Worm (Caenorhabditis elegans) whole organism, L3 larva: ENCODE measurements around the gene C47E8.3.

ENCODE experiments used
- R02D3.7 ChIP-seq: fragments of 150-350 bp; optimal IDR thresholded peaks from 2 replicates; lab custom pipeline; 2014; ENCODE audit warnings: missing biosample characterization, missing genetic modification characterization
- ZK546.5 ChIP-seq: sonication (generic microtip); optimal IDR thresholded peaks from 2 replicates; lab custom pipeline; 2017; ENCODE audit warnings: missing biosample characterization, missing genetic modification characterization
- aly-2 ChIP-seq: fragments of 150-350 bp; optimal IDR thresholded peaks from 2 replicates; lab custom pipeline; 2014; ENCODE audit warnings: missing biosample characterization, missing genetic modification characterization
- ceh-16 ChIP-seq: sonication (generic microtip); optimal IDR thresholded peaks from 2 replicates; lab custom pipeline; 2017; ENCODE audit warnings: missing biosample characterization, missing genetic modification characterization
- ceh-28 ChIP-seq: fragments of 150-350 bp; optimal IDR thresholded peaks from 2 replicates; lab custom pipeline; 2014; ENCODE audit warnings: missing biosample characterization, missing genetic modification reagents, missing genetic modification characterization
- ceh-82 ChIP-seq: fragments of 150-350 bp; optimal IDR thresholded peaks from 2 replicates; lab custom pipeline; 2014; ENCODE audit warnings: missing biosample characterization, missing genetic modification characterization
- ceh-9 ChIP-seq: sonication (generic microtip); optimal IDR thresholded peaks from 2 replicates; lab custom pipeline; 2018; ENCODE audit warnings: missing biosample characterization, missing genetic modification characterization
- egl-5 ChIP-seq: fragments of 150-350 bp; optimal IDR thresholded peaks from 2 replicates; lab custom pipeline; 2017; ENCODE audit warnings: missing biosample characterization, missing genetic modification reagents, missing genetic modification characterization, inconsistent platforms
- elt-2 ChIP-seq: sonication (generic microtip); optimal IDR thresholded peaks from 2 replicates; lab custom pipeline; 2016; ENCODE audit warnings: missing genetic modification reagents, mild to moderate bottlenecking, missing genetic modification characterization, missing compliant biosample characterization
- eor-1 ChIP-seq, 2 experiments: fragments of 150-350 bp; optimal IDR thresholded peaks; 2 replicates each; lab custom pipeline; 2014 to 2018; ENCODE audit warnings: missing biosample characterization in 2 of 2, missing genetic modification characterization in 2 of 2
- fkh-10 ChIP-seq: sonication (generic microtip); optimal IDR thresholded peaks from 2 replicates; lab custom pipeline; 2017; ENCODE audit warnings: missing biosample characterization, missing genetic modification reagents, missing genetic modification characterization
- fkh-2 ChIP-seq: fragments of 150-350 bp; optimal IDR thresholded peaks from 2 replicates; lab custom pipeline; 2014; ENCODE audit warnings: missing biosample characterization, missing genetic modification reagents, missing genetic modification characterization
- hmg-11 ChIP-seq: sonication (generic microtip); optimal IDR thresholded peaks from 2 replicates; lab custom pipeline; 2016; ENCODE audit warnings: missing genetic modification characterization, missing compliant biosample characterization
- jun-1 ChIP-seq: fragments of 150-350 bp; optimal IDR thresholded peaks from 2 replicates; lab custom pipeline; 2014; ENCODE audit warnings: missing biosample characterization, missing genetic modification reagents, missing genetic modification characterization
- lin-15B ChIP-seq: fragments of 150-350 bp; optimal IDR thresholded peaks from 2 replicates; lab custom pipeline; 2014; ENCODE audit warnings: missing biosample characterization, missing genetic modification characterization
- lin-39 ChIP-seq: fragments of 150-350 bp; optimal IDR thresholded peaks from 2 replicates; lab custom pipeline; 2018; ENCODE audit warnings: missing biosample characterization, missing genetic modification reagents, missing genetic modification characterization
- lsy-12 ChIP-seq: sonication (generic microtip); optimal IDR thresholded peaks from 2 replicates; lab custom pipeline; 2016; ENCODE audit warnings: mild to moderate bottlenecking, missing genetic modification characterization, missing compliant biosample characterization
- mdl-1 ChIP-seq: fragments of 150-350 bp; optimal IDR thresholded peaks from 2 replicates; lab custom pipeline; 2014; ENCODE audit warnings: missing biosample characterization, missing genetic modification characterization
- nfya-1 ChIP-seq: sonication (generic microtip); optimal IDR thresholded peaks from 2 replicates; lab custom pipeline; 2017; ENCODE audit warnings: missing genetic modification characterization, mild to moderate bottlenecking, missing compliant biosample characterization, antibody characterized with exemption, moderate library complexity; ENCODE audit not compliant: insufficient read depth
- nhr-11 ChIP-seq: fragments of 150-350 bp; optimal IDR thresholded peaks from 2 replicates; lab custom pipeline; 2014; ENCODE audit warnings: missing biosample characterization, missing genetic modification characterization
- nhr-23 ChIP-seq: fragments of 150-350 bp; optimal IDR thresholded peaks from 2 replicates; lab custom pipeline; 2014; ENCODE audit warnings: missing biosample characterization, missing genetic modification reagents, missing genetic modification characterization
- nhr-237 ChIP-seq: fragments of 150-350 bp; optimal IDR thresholded peaks from 2 replicates; lab custom pipeline; 2014; ENCODE audit warnings: missing biosample characterization, missing genetic modification characterization
- nhr-25 ChIP-seq: sonication (generic microtip); optimal IDR thresholded peaks from 2 replicates; lab custom pipeline; 2017; ENCODE audit warnings: missing biosample characterization, missing genetic modification characterization
- nhr-67 ChIP-seq: fragments of 150-350 bp; optimal IDR thresholded peaks from 2 replicates; lab custom pipeline; 2014; ENCODE audit warnings: missing biosample characterization, missing genetic modification characterization
- pha-4 ChIP-seq: fragments of 150-350 bp; optimal IDR thresholded peaks from 2 replicates; lab custom pipeline; 2014; ENCODE audit warnings: missing biosample characterization, missing genetic modification reagents, missing genetic modification characterization
- pqm-1 ChIP-seq: fragments of 150-350 bp; optimal IDR thresholded peaks from 2 replicates; lab custom pipeline; 2017; ENCODE audit warnings: missing biosample characterization, missing genetic modification characterization, inconsistent platforms
- sea-2 ChIP-seq: fragments of 150-350 bp; sonication (generic microtip); optimal IDR thresholded peaks from 4 replicates; lab custom pipeline; 2014; ENCODE audit warnings: missing biosample characterization, missing genetic modification reagents, missing genetic modification characterization
- skn-1 ChIP-seq: fragments of 150-350 bp; optimal IDR thresholded peaks from 2 replicates; lab custom pipeline; 2014; ENCODE audit warnings: missing biosample characterization, missing genetic modification characterization
- tbx-2 ChIP-seq: sonication (generic microtip); optimal IDR thresholded peaks from 2 replicates; lab custom pipeline; 2016; ENCODE audit warnings: mild to moderate bottlenecking, missing genetic modification characterization, missing compliant biosample characterization
- unc-62 ChIP-seq: fragments of 150-350 bp; sonication (generic microtip); optimal IDR thresholded peaks from 4 replicates; lab custom pipeline; 2014; ENCODE audit warnings: missing biosample characterization, missing genetic modification reagents, missing genetic modification characterization
- ztf-4 ChIP-seq: fragments of 150-350 bp; optimal IDR thresholded peaks from 2 replicates; lab custom pipeline; 2014; ENCODE audit warnings: missing biosample characterization, missing genetic modification characterization

The C47E8.3 gene

ce11 chrV:14640769-14641168, 39.3 kb upstream of the C47E8.3 start, which contains the start of gene C54G10.1 (continued):
- no peak for TF ChIP-seq R02D3.7 (tag; lab: Kevin White, UChicago)
- TF ChIP-seq ceh-28 (tag; lab: Kevin White, UChicago) = no peak
- no peak for TF ChIP-seq fkh-2 (tag; lab: Kevin White, UChicago)

- TF ChIP-seq eor-1 (tag; optimal IDR thresholded peaks at IDR 0.05; lab: Kevin White, UChicago) = no peak
- no peak for TF ChIP-seq ceh-82
- no peak for TF ChIP-seq lsy-12 (tag; lab: Kevin White, UChicago)
- TF ChIP-seq aly-2 (tag; lab: Kevin White, UChicago) = no peak
- no peak for TF ChIP-seq ZK546.5
- no peak for TF ChIP-seq skn-1 (tag; lab: Kevin White, UChicago)
- TF ChIP-seq lin-39 (tag; lab: Kevin White, UChicago) = no peak
- TF ChIP-seq elt-2 (tag; lab: Kevin White, UChicago) = no peak
- TF ChIP-seq nhr-25 (tag; lab: Kevin White, UChicago) = no peak
- TF ChIP-seq ceh-9 (tag; lab: Kevin White, UChicago) = no peak
- no peak for TF ChIP-seq jun-1 (tag; lab: Kevin White, UChicago)
- TF ChIP-seq ztf-4 (tag; lab: Kevin White, UChicago) = no peak
Measured at ce11 chrV:14642016-14642415, 38.1 kb upstream of the C47E8.3 start.

ce11 chrV:14645817-14646789, 34.0 kb upstream of the C47E8.3 start, which contains the start of the genes rfc-1 and pmp-3:
Gene rfc-1, minus strand, starts transcription at chrV:14645979.
Gene pmp-3, plus strand, starts transcription at chrV:14646739.
- TF ChIP-seq nhr-23 (tag; lab: Kevin White, UChicago) (peak; percentile 5), tbx-2 (tag; lab: Kevin White, UChicago) (no peak), nhr-67 (tag; lab: Kevin White, UChicago) (no peak), nhr-11 (no peak), nhr-237 (tag; lab: Kevin White, UChicago) (no peak), pha-4 (tag; lab: Kevin White, UChicago) (peak; percentile 30), aly-2 (tag; lab: Kevin White, UChicago) (no peak), sea-2 (GFP tag; lab: Kevin White, UChicago) (no peak), egl-5 (tag; lab: Kevin White, UChicago) (no peak), nfya-1 (peak; percentile 9), lin-15B (peak; percentile 31), lin-39 (tag; lab: Kevin White, UChicago) (no peak), pqm-1 (tag; lab: Kevin White, UChicago) (no peak), hmg-11 (tag; lab: Kevin White, UChicago) (peak; percentile 39), mdl-1 (tag; lab: Kevin White, UChicago) (no peak), unc-62 (GFP tag; lab: Kevin White, UChicago) (no peak)

ce11 chrV:14648825-14649224, 31.3 kb upstream of the C47E8.3 start:
- TF ChIP-seq fkh-10 (GFP tag; lab: Kevin White, UChicago) = peak; percentile 80
- no peak for TF ChIP-seq jun-1 (tag; lab: Kevin White, UChicago)

- TF ChIP-seq egl-5 (tag; lab: Kevin White, UChicago) = peak; percentile 39
- peak; percentile 17 for TF ChIP-seq skn-1 (tag; lab: Kevin White, UChicago)
- no peak for TF ChIP-seq lsy-12 (tag; lab: Kevin White, UChicago)
- peak; percentile 12 for TF ChIP-seq fkh-10 (GFP tag; lab: Kevin White, UChicago)
- peak; percentile 6 for TF ChIP-seq nfya-1
- TF ChIP-seq ceh-16 (tag; lab: Kevin White, UChicago) = no peak
Measured at ce11 chrV:14649929-14650328, 30.2 kb upstream of the C47E8.3 start.
